Fruit fly (Drosophila melanogaster): ENCODE data around the gene Ran.

The Ran gene

dm6 chrX:11137566-11138186 is 10.8 kb downstream of the Ran start, which contains the start of gene CDK2AP1 (continued):
- TF ChIP-seq CG6791 (GFP tag; IDR thresholded peaks at IDR 0.05; ENCODE audit: partially characterized antibody) (peak; percentile 87), CG34224 (GFP tag; IDR thresholded peaks at IDR 0.05; ENCODE audit: partially characterized antibody) (peak; percentile 67), PHDP (tag; optimal IDR thresholded peaks at IDR 0.05) (peak; percentile 6), chif (GFP tag; optimal IDR thresholded peaks at IDR 0.05) (peak in 1 of 2 experiments; percentile 22), CG18262 (tag; optimal IDR thresholded peaks at IDR 0.05) (peak; percentile 9), ind (GFP tag; optimal IDR thresholded peaks at IDR 0.05) (peak; percentile 18), CG1024 (GFP tag; IDR thresholded peaks at IDR 0.05) (peak; percentile 78), CG11398 (GFP tag; optimal IDR thresholded peaks at IDR 0.05) (peak; percentile 4), Sry-β (GFP tag; optimal IDR thresholded peaks at IDR 0.05) (no peak), CG10267 (tag; optimal IDR thresholded peaks at IDR 0.05) (no peak), chn (GFP tag; optimal IDR thresholded peaks at IDR 0.05) (peak; percentile 49), Xrp1 (GFP tag; IDR thresholded peaks at IDR 0.05) (peak; percentile 9; the same call in 1 of the 2 replicates), CG18599 (GFP tag; optimal IDR thresholded peaks at IDR 0.05) (no peak), lilli (GFP tag; optimal IDR thresholded peaks at IDR 0.05) (peak; percentile 21), CG14710 (tag; optimal IDR thresholded peaks at IDR 0.05) (peak; percentile 66), schlank (tag; optimal IDR thresholded peaks at IDR 0.05) (no peak), zen (tag; optimal IDR thresholded peaks at IDR 0.05) (peak; percentile 25), Dll (GFP tag; IDR thresholded peaks at IDR 0.05; ENCODE audit: partially characterized antibody) (peak; percentile 69; the same call in 3 of the 4 replicates), prd (optimal IDR thresholded peaks at IDR 0.05) (no peak), prd (GFP tag; IDR thresholded peaks at IDR 0.05) (peak; percentile 9; the same call in 1 of the 3 replicates), ab (GFP tag; optimal IDR thresholded peaks at IDR 0.05) (no peak), CG15514 (GFP tag; optimal IDR thresholded peaks at IDR 0.05) (peak; percentile 68), Lhr (GFP tag; optimal IDR thresholded peaks at IDR 0.05) (peak; percentile 3), so (GFP tag; IDR thresholded peaks at IDR 0.05) (peak; percentile 51; the same call in 2 of the 3 replicates), ham (GFP tag; IDR thresholded peaks at IDR 0.05) (no peak), CG3847 (GFP tag; IDR thresholded peaks at IDR 0.05) (no peak), lola (GFP tag; optimal IDR thresholded peaks at IDR 0.05) (peak in 1 of 3 experiments; percentile 78), bab2 (GFP tag; optimal IDR thresholded peaks at IDR 0.05) (peak; percentile 18), grau (tag; optimal IDR thresholded peaks at IDR 0.05) (peak; percentile 33), CG34376 (GFP tag; optimal IDR thresholded peaks at IDR 0.05) (no peak), ara (GFP tag; IDR thresholded peaks at IDR 0.05) (no peak), CoRest (tag; optimal IDR thresholded peaks at IDR 0.05) (peak; percentile 19), D19A (tag; optimal IDR thresholded peaks at IDR 0.05) (no peak), CG14014 (GFP tag; IDR thresholded peaks at IDR 0.05) (0 out of 2 replicates have a peak, but pooled peaks have one; percentile 17), az2 (GFP tag; optimal IDR thresholded peaks at IDR 0.05) (peak; percentile 16), CHES-1-like (GFP tag; optimal IDR thresholded peaks at IDR 0.05) (peak; percentile 13), CG16813 (GFP tag; IDR thresholded peaks at IDR 0.05; ENCODE audit: partially characterized antibody) (peak; percentile 77), dmrt11E (tag; optimal IDR thresholded peaks at IDR 0.05) (peak; percentile 12), Hr3 (GFP tag; optimal IDR thresholded peaks at IDR 0.05) (peak; percentile 23), Rfx (GFP tag; IDR thresholded peaks at IDR 0.05) (peak; percentile 72), CG6689 (GFP tag; IDR thresholded peaks at IDR 0.05) (no peak), NfI (GFP tag; optimal IDR thresholded peaks at IDR 0.05) (peak; percentile 12), CG11723 (GFP tag; optimal IDR thresholded peaks at IDR 0.05) (no peak), CG10274 (GFP tag; optimal IDR thresholded peaks at IDR 0.05) (no peak), CG30020 (tag; optimal IDR thresholded peaks at IDR 0.05) (peak; percentile 94), emc (GFP tag; optimal IDR thresholded peaks at IDR 0.05) (peak; percentile 21), CG9932 (GFP tag; IDR thresholded peaks at IDR 0.05) (peak; percentile 55; the same call in 1 of the 2 replicates), Fer1 (GFP tag; optimal IDR thresholded peaks at IDR 0.05) (no peak), HmgD (GFP tag; optimal IDR thresholded peaks at IDR 0.05) (peak; percentile 30)

All from whole organism, embryonic.